Fruit fly (Drosophila melanogaster) Kc167 (cell line): ENCODE results near the gene RpS19a.

Experiments
- insv ChIP-seq: fragments of >200 bp; optimal IDR thresholded peaks from 3 replicates; lab custom pipeline; 2018; ENCODE audit warnings: missing external identifiers
- ttk ChIP-seq: sonication (Bioruptor generic); optimal IDR thresholded peaks from 2 replicates; lab custom pipeline; 2017; ENCODE audit warnings: missing external identifiers

DNA sequence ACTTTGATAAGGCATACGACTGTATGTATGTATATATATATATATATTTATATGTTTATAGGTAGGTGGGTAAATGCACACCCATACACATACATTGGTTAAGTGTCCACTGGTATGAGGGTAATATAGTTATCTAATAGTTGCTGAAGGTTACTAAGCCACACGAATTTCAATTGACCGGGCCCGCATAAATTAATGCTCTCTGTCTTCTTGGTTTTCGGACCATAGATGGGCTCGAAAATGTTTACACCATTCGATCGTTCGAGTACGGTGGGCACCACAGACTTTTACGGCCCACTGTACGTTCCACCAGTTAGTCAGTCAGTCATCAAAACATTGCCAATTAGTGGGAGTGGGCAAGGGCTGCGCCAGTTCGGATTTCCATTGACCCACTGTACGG, 42.3 kb upstream of the RpS19a start:
- TF ChIP-seq insv (lab: Kevin White, UChicago) (no peak), ttk (lab: Kevin White, UChicago) (no peak)
